Fruit fly (Drosophila melanogaster) whole organism, embryonic: ENCODE measurements around the gene CG13054.
A peak's percentile ranks its signal among the peaks of the same experiment; 100 is the strongest.

ENCODE experiments used
- ATbp ChIP-seq: fragments of 200-800 bp; sonication (Bioruptor generic); optimal IDR thresholded peaks from 2 replicates; lab custom pipeline; 2017; ENCODE audit warnings: missing biosample characterization, mild to moderate bottlenecking, missing genetic modification characterization, missing genetic modification reagents
- Bteb2 ChIP-seq: fragments of 200-800 bp; sonication (Bioruptor generic); optimal IDR thresholded peaks from 2 replicates; lab custom pipeline; 2016; ENCODE audit warnings: missing biosample characterization, missing genetic modification characterization
- CG11085 ChIP-seq: fragments of 200-800 bp; sonication (Bioruptor generic); IDR thresholded peaks from 2 replicates; pipeline ENCODE4 v1.3.6; 2022; ENCODE audit warnings: missing biosample characterization, missing genetic modification characterization
- CG11398 ChIP-seq: fragments of 200-800 bp; sonication (Bioruptor generic); optimal IDR thresholded peaks from 2 replicates; lab custom pipeline; 2016; ENCODE audit warnings: missing biosample characterization, missing genetic modification characterization
- CG11695 ChIP-seq: fragments of 200-800 bp; sonication (Bioruptor generic); IDR thresholded peaks from 3 replicates; pipeline ENCODE4 v1.3.6; 2022; ENCODE audit warnings: missing biosample characterization, missing genetic modification characterization
- CG12155 ChIP-seq: fragments of 200-800 bp; sonication (Bioruptor generic); optimal IDR thresholded peaks from 3 replicates; lab custom pipeline; 2016; ENCODE audit warnings: missing biosample characterization, missing genetic modification characterization
- CG12659 ChIP-seq: fragments of 200-800 bp; sonication (Bioruptor generic); optimal IDR thresholded peaks from 3 replicates; lab custom pipeline; 2017; ENCODE audit warnings: mild to moderate bottlenecking, missing biosample characterization, missing genetic modification reagents, missing genetic modification characterization
- CG15269 ChIP-seq: fragments of 200-800 bp; sonication (Bioruptor generic); optimal IDR thresholded peaks from 2 replicates; lab custom pipeline; 2018; ENCODE audit warnings: missing biosample characterization, mild to moderate bottlenecking, missing genetic modification characterization, moderate library complexity
- CG16815 ChIP-seq: fragments of 200-800 bp; sonication (Bioruptor generic); optimal IDR thresholded peaks from 3 replicates; lab custom pipeline; 2017; ENCODE audit warnings: missing biosample characterization, mild to moderate bottlenecking, missing genetic modification characterization
- CG16863 ChIP-seq: fragments of 200-800 bp; sonication (Bioruptor generic); optimal IDR thresholded peaks from 3 replicates; lab custom pipeline; 2016; ENCODE audit warnings: missing biosample characterization, missing genetic modification characterization
- CG17385 ChIP-seq: fragments of 200-800 bp; sonication (Bioruptor generic); optimal IDR thresholded peaks from 3 replicates; lab custom pipeline; 2018; ENCODE audit warnings: missing biosample characterization, mild to moderate bottlenecking, missing genetic modification characterization
- CG17912 ChIP-seq: fragments of 200-800 bp; sonication (Bioruptor generic); optimal IDR thresholded peaks from 2 replicates; lab custom pipeline; 2018; ENCODE audit warnings: missing biosample characterization, mild to moderate bottlenecking, missing genetic modification characterization
- CG30403 ChIP-seq: fragments of 200-800 bp; sonication (Bioruptor generic); optimal IDR thresholded peaks from 3 replicates; lab custom pipeline; 2016; ENCODE audit warnings: missing biosample characterization, missing genetic modification characterization
- CG31365 ChIP-seq: fragments of 200-800 bp; sonication (Bioruptor generic); optimal IDR thresholded peaks from 2 replicates; lab custom pipeline; 2018; ENCODE audit warnings: missing biosample characterization, mild to moderate bottlenecking, missing genetic modification characterization
- CG9437 ChIP-seq: fragments of 200-800 bp; sonication (Bioruptor generic); optimal IDR thresholded peaks from 2 replicates; lab custom pipeline; 2018; ENCODE audit warnings: missing biosample characterization, mild to moderate bottlenecking, missing genetic modification characterization
- CG9727 ChIP-seq: fragments of 200-800 bp; sonication (Bioruptor generic); optimal IDR thresholded peaks from 3 replicates; lab custom pipeline; 2017; ENCODE audit warnings: missing biosample characterization, mild to moderate bottlenecking, missing genetic modification characterization
- CG9876 ChIP-seq: fragments of 200-800 bp; sonication (Bioruptor generic); optimal IDR thresholded peaks from 2 replicates; lab custom pipeline; 2016; ENCODE audit warnings: missing biosample characterization, missing genetic modification characterization
- CkIIα-i1 ChIP-seq: fragments of 200-800 bp; sonication (Bioruptor generic); IDR thresholded peaks from 2 replicates; pipeline ENCODE4 v1.3.6; 2022; ENCODE audit warnings: missing biosample characterization, missing genetic modification characterization
- D ChIP-seq, 2 experiments: fragments of 200-800 bp in 1 of 2; fragments of >200 bp in 1 of 2; sonication (Bioruptor generic) in 1 of 2; optimal IDR thresholded peaks; 2 replicates in 1 of 2; 3 replicates in 1 of 2; lab custom pipeline; 2017; ENCODE audit warnings: mild to moderate bottlenecking in 1 of 2, missing biosample characterization in 1 of 2, missing genetic modification characterization in 1 of 2, missing genetic modification reagents in 1 of 2
- Dll ChIP-seq: fragments of 200-800 bp; sonication (Bioruptor generic); IDR thresholded peaks from 4 replicates; pipeline ENCODE4 v1.3.6; 2022; ENCODE audit warnings: missing biosample characterization, missing genetic modification characterization; ENCODE audit not compliant: partially characterized antibody
- Doc2 ChIP-seq: fragments of 200-800 bp; sonication (Bioruptor generic); IDR thresholded peaks from 2 replicates; pipeline ENCODE4 v1.3.6; 2022; ENCODE audit warnings: missing biosample characterization, missing genetic modification characterization
- Gug ChIP-seq: fragments of 200-800 bp; sonication (Bioruptor generic); IDR thresholded peaks from 4 replicates; pipeline ENCODE4 v1.3.6; 2022; ENCODE audit warnings: missing biosample characterization, missing genetic modification characterization
- H15 ChIP-seq: fragments of 200-800 bp; sonication (Bioruptor generic); IDR thresholded peaks from 3 replicates; pipeline ENCODE4 v1.3.6; 2022; ENCODE audit warnings: missing biosample characterization, missing genetic modification characterization
- Hr3 ChIP-seq: fragments of 200-800 bp; sonication (Bioruptor generic); optimal IDR thresholded peaks from 3 replicates; lab custom pipeline; 2016; ENCODE audit warnings: missing biosample characterization, missing genetic modification characterization
- Kr ChIP-seq: fragments of 200-800 bp; sonication (Bioruptor generic); optimal IDR thresholded peaks from 2 replicates; lab custom pipeline; 2017; ENCODE audit warnings: missing biosample characterization, mild to moderate bottlenecking, missing genetic modification characterization
- Med ChIP-seq: fragments of 200-800 bp; sonication (Bioruptor generic); peaks from one replicate; lab custom pipeline; 2016; ENCODE audit warnings: missing biosample characterization, missing genetic modification characterization, mild to moderate bottlenecking, inconsistent platforms, moderate library complexity
- Meics ChIP-seq: fragments of 200-800 bp; sonication (Bioruptor generic); optimal IDR thresholded peaks from 2 replicates; lab custom pipeline; 2017; ENCODE audit warnings: missing biosample characterization, mild to moderate bottlenecking, missing genetic modification characterization
- Oaz ChIP-seq: fragments of 200-800 bp; sonication (Bioruptor generic); IDR thresholded peaks from 2 replicates; pipeline ENCODE4 v1.3.6; 2022; ENCODE audit warnings: missing biosample characterization, missing genetic modification characterization
- PHDP ChIP-seq: fragments of 200-800 bp; sonication (Bioruptor generic); optimal IDR thresholded peaks from 3 replicates; lab custom pipeline; 2018; ENCODE audit warnings: missing biosample characterization, mild to moderate bottlenecking, missing genetic modification characterization, moderate library complexity
- Spps ChIP-seq: fragments of 200-800 bp; sonication (Bioruptor generic); optimal IDR thresholded peaks from 2 replicates; lab custom pipeline; 2018; ENCODE audit warnings: missing biosample characterization, mild to moderate bottlenecking, missing genetic modification characterization
- ase ChIP-seq: fragments of 200-800 bp; sonication (Bioruptor generic); IDR thresholded peaks from 3 replicates; pipeline ENCODE4 v1.3.6; 2022; ENCODE audit warnings: missing biosample characterization, missing genetic modification characterization
- cg ChIP-seq: fragments of 200-800 bp; sonication (Bioruptor generic); optimal IDR thresholded peaks from 3 replicates; lab custom pipeline; 2019; ENCODE audit warnings: missing biosample characterization, mild to moderate bottlenecking, missing genetic modification characterization, moderate library complexity
- chif ChIP-seq, 2 experiments: fragments of 200-800 bp; sonication (Bioruptor generic); optimal IDR thresholded peaks; 3 replicates each; lab custom pipeline; 2016; ENCODE audit warnings: missing biosample characterization in 2 of 2, missing genetic modification characterization in 2 of 2
- dmrt99B ChIP-seq: fragments of 200-800 bp; sonication (Bioruptor generic); optimal IDR thresholded peaks from 2 replicates; lab custom pipeline; 2018; ENCODE audit warnings: missing biosample characterization, mild to moderate bottlenecking, missing genetic modification characterization, moderate library complexity
- esg ChIP-seq: fragments of 200-800 bp; sonication (Bioruptor generic); conservative IDR thresholded peaks from 2 replicates; pipeline ENCODE4 v1.3.6; 2022; ENCODE audit warnings: missing biosample characterization, missing genetic modification characterization
- fd64A ChIP-seq: fragments of 200-800 bp; sonication (Bioruptor generic); optimal IDR thresholded peaks from 3 replicates; lab custom pipeline; 2018; ENCODE audit warnings: missing biosample characterization, mild to moderate bottlenecking, missing genetic modification characterization
- gcm ChIP-seq: fragments of 200-800 bp; sonication (Bioruptor generic); optimal IDR thresholded peaks from 2 replicates; lab custom pipeline; 2019; ENCODE audit warnings: missing biosample characterization, mild to moderate bottlenecking, missing genetic modification characterization, moderate library complexity
- gcm2 ChIP-seq: fragments of 200-800 bp; sonication (Bioruptor generic); optimal IDR thresholded peaks from 2 replicates; lab custom pipeline; 2016; ENCODE audit warnings: missing biosample characterization, missing genetic modification characterization
- h ChIP-seq: fragments of >200 bp; optimal IDR thresholded peaks from 2 replicates; lab custom pipeline; 2017
- jumu ChIP-seq: fragments of 200-800 bp; sonication (Bioruptor generic); optimal IDR thresholded peaks from 3 replicates; lab custom pipeline; 2016; ENCODE audit warnings: missing biosample characterization, missing genetic modification characterization
- luna ChIP-seq: fragments of 200-800 bp; sonication (Bioruptor generic); optimal IDR thresholded peaks from 2 replicates; lab custom pipeline; 2016; ENCODE audit warnings: missing biosample characterization, missing genetic modification characterization
- mirr ChIP-seq: fragments of 200-800 bp; sonication (Bioruptor generic); optimal IDR thresholded peaks from 3 replicates; lab custom pipeline; 2018; ENCODE audit warnings: missing biosample characterization, mild to moderate bottlenecking, missing genetic modification characterization
- peb ChIP-seq: fragments of 200-800 bp; sonication (Bioruptor generic); IDR thresholded peaks from 2 replicates; pipeline ENCODE4 v1.3.6; 2022; ENCODE audit warnings: missing biosample characterization, missing genetic modification characterization
- prd ChIP-seq, 3 experiments: fragments of >200 bp in 2 of 3; fragments of 200-800 bp in 1 of 3; sonication (Bioruptor generic) in 1 of 3; optimal IDR thresholded peaks in 2 of 3; IDR thresholded peaks in 1 of 3; 2 replicates in 2 of 3; 3 replicates in 1 of 3; pipeline versions ENCODE4 v1.3.6 to Lab custom; 2017 to 2022; ENCODE audit warnings: missing biosample characterization in 1 of 3, missing genetic modification characterization in 1 of 3
- row ChIP-seq: fragments of 200-800 bp; sonication (Bioruptor generic); IDR thresholded peaks from 3 replicates; pipeline ENCODE4 v1.3.6; 2022; ENCODE audit warnings: missing biosample characterization, missing genetic modification characterization
- salm ChIP-seq: fragments of 200-800 bp; sonication (Bioruptor generic); optimal IDR thresholded peaks from 2 replicates; lab custom pipeline; 2018; ENCODE audit warnings: missing biosample characterization, mild to moderate bottlenecking, missing genetic modification characterization
- scrt ChIP-seq: fragments of 200-800 bp; sonication (Bioruptor generic); optimal IDR thresholded peaks from 2 replicates; lab custom pipeline; 2018; ENCODE audit warnings: missing biosample characterization, mild to moderate bottlenecking, missing genetic modification characterization, moderate library complexity
- so ChIP-seq: fragments of 200-800 bp; sonication (Bioruptor generic); IDR thresholded peaks from 3 replicates; pipeline ENCODE4 v1.3.6; 2022; ENCODE audit warnings: missing biosample characterization, missing genetic modification characterization
- tap ChIP-seq: fragments of 200-800 bp; optimal IDR thresholded peaks from 3 replicates; lab custom pipeline; 2019; ENCODE audit warnings: missing biosample characterization, mild to moderate bottlenecking, missing genetic modification characterization, moderate library complexity
- tin ChIP-seq: fragments of 200-800 bp; sonication (Bioruptor generic); optimal IDR thresholded peaks from 3 replicates; lab custom pipeline; 2016; ENCODE audit warnings: missing biosample characterization, missing genetic modification characterization
- ttk ChIP-seq: fragments of 200-800 bp; sonication (Bioruptor generic); IDR thresholded peaks from 2 replicates; pipeline ENCODE4 v2.1.2; 2022; ENCODE audit warnings: missing biosample characterization, missing genetic modification characterization

The CG13054 gene

DNA sequence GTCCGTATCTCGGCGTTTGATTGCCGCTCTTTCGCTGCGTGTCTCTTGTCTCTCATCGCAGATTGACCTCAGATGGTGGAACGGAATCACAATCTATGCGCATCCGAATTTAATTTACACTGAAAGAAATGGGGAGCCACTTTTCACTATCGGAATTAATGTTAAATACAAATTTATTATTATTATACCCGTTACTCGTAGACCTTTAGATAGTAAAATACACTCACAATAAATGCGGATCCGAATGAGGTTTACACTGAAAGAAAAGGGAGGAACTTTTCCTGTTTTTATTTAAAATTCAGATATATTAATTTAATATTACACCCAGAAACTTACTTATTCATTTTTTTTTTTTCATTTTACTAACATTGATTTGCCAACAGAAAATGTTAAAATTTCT, 32.1 kb upstream of the CG13054 start (continued):
- TF ChIP-seq cg (GFP tag; lab: Kevin White, UChicago) (no peak), ATbp (GFP tag; lab: Kevin White, UChicago) (no peak), CG11695 (GFP tag; lab: Robert Waterston, UW) (0 out of 3 replicates have a peak, but pooled peaks have one; percentile 27), Doc2 (GFP tag; lab: Robert Waterston, UW) (no peak), Oaz (GFP tag; lab: Robert Waterston, UW) (no peak), Dll (no peak), CG12155 (GFP tag; lab: Kevin White, UChicago) (peak; percentile 3), row (GFP tag; lab: Robert Waterston, UW) (peak; percentile 34; the same call in 1 of the 3 replicates), CkIIα-i1 (no peak), CG16815 (GFP tag; lab: Kevin White, UChicago) (no peak), gcm (GFP tag; lab: Kevin White, UChicago) (no peak), ase (GFP tag; lab: Robert Waterston, UW) (peak; percentile 47; the same call in 1 of the 3 replicates), CG17385 (GFP tag; lab: Kevin White, UChicago) (peak; percentile 13), CG9727 (GFP tag; lab: Kevin White, UChicago) (no peak), fd64A (GFP tag; lab: Kevin White, UChicago) (no peak), Bteb2 (no peak), prd (optimal IDR thresholded peaks at IDR 0.05; lab: Kevin White, UChicago) (no peak), prd (GFP tag; IDR thresholded peaks at IDR 0.05; lab: Robert Waterston, UW) (peak; percentile 38; the same call in 1 of the 3 replicates), tin (GFP tag; lab: Kevin White, UChicago) (peak; percentile 10), scrt (no peak), H15 (GFP tag; lab: Robert Waterston, UW) (peak; percentile 53; the same call in 1 of the 3 replicates), D (optimal IDR thresholded peaks at IDR 0.05; lab: Kevin White, UChicago) (no peak), D (GFP tag; optimal IDR thresholded peaks at IDR 0.05; lab: Kevin White, UChicago) (no peak), CG9437 (peak; percentile 25), h (lab: Kevin White, UChicago) (no peak), Spps (tag; lab: Kevin White, UChicago) (no peak), Med (GFP tag; lab: Kevin White, UChicago) (no peak), CG17912 (GFP tag; lab: Kevin White, UChicago) (no peak), mirr (no peak), CG30403 (GFP tag; lab: Kevin White, UChicago) (peak; percentile 48), salm (tag; lab: Kevin White, UChicago) (no peak), Kr (GFP tag; lab: Kevin White, UChicago) (no peak), CG15269 (tag; lab: Kevin White, UChicago) (peak; percentile 67), CG12659 (GFP tag; lab: Kevin White, UChicago) (peak; percentile 19), so (peak; percentile 58; the same call in 2 of the 3 replicates), Hr3 (GFP tag; lab: Kevin White, UChicago) (peak; percentile 24), gcm2 (GFP tag; lab: Kevin White, UChicago) (no peak), CG9876 (no peak), CG11398 (GFP tag; lab: Kevin White, UChicago) (no peak), peb (GFP tag; lab: Robert Waterston, UW) (no peak), ttk (GFP tag; lab: Robert Waterston, UW) (0 out of 2 replicates have a peak, but pooled peaks have one; percentile 11), CG16863 (GFP tag; lab: Kevin White, UChicago) (no peak), CG31365 (tag; lab: Kevin White, UChicago) (no peak), chif (GFP tag; optimal IDR thresholded peaks at IDR 0.05; lab: Kevin White, UChicago) (no peak), dmrt99B (tag; lab: Kevin White, UChicago) (peak; percentile 43), tap (tag; lab: Kevin White, UChicago) (peak; percentile 5), CG11085 (GFP tag; lab: Robert Waterston, UW) (no peak), luna (no peak), jumu (no peak), Meics (GFP tag; lab: Kevin White, UChicago) (peak; percentile 39), Gug (GFP tag; lab: Robert Waterston, UW) (0 out of 4 replicates have a peak, but pooled peaks have one; percentile 13), PHDP (no peak), esg (GFP tag; lab: Robert Waterston, UW) (peak; percentile 64; the same call in 1 of the 2 replicates)
